Fruit fly (Drosophila melanogaster) whole organism: ENCODE measurements around the gene CG1943.

Experiments
- Dll ChIP-seq: fragments of >200 bp; optimal IDR thresholded peaks from 2 replicates; lab custom pipeline; 2017
- EcR ChIP-seq, 2 experiments: fragments of >200 bp; optimal IDR thresholded peaks; 2 replicates each; lab custom pipeline; 2017; ENCODE audit warnings: missing biosample characterization in 2 of 2, missing genetic modification characterization in 2 of 2, missing genetic modification reagents in 2 of 2
- pan ChIP-seq: fragments of >200 bp; optimal IDR thresholded peaks from 2 replicates; lab custom pipeline; 2017
- psq ChIP-seq: fragments of >200 bp; optimal IDR thresholded peaks from 2 replicates; lab custom pipeline; 2017
- usp ChIP-seq: fragments of >200 bp; optimal IDR thresholded peaks from 2 replicates; lab custom pipeline; 2017; ENCODE audit warnings: missing biosample characterization, missing genetic modification characterization, mixed read lengths

DNA sequence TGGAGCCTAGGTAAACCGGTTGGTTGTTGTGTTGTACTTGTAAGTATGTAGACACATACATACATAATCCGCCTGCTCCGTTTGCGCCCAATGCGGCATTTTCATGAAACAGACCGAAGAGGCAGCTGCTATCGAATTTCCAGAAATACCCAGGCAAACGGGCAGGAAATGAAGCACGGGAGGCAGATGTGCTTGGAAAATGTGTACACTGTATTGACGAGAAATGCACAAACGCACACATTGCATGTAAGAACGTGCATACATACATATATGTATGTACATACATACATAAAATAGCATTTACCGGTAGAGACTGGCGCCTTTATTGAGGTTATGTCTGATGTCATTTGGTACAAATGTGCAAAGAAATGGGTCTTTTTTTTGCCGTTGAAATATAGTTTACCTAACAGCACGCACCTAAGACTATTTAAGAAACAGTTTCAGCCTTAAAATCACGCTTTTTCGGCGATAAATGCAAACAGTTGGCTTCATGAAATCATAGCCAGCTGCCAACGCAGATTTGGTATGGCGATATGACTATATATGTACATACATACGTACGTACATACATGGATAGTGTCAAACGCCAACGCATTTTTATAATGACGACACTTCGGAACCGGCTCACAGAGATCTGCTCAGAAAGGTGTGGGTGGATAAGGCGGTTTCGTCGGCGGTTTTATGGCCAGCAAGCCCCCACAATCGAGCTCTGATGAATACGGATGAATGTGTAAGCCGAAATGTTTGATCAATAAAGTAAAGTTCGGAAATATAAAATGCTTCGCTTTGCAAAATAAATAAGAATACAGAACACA lies 15.1 kb downstream of the CG1943 start:
- TF ChIP-seq psq (lab: Kevin White, UChicago) (no peak), usp (GFP tag; lab: Kevin White, UChicago) (no peak), Dll (lab: Kevin White, UChicago) (no peak), pan (no peak), EcR (GFP tag; optimal IDR thresholded peaks at IDR 0.05; lab: Kevin White, UChicago) (no peak)
